Worm (Caenorhabditis elegans): Measurements from ENCODE around the gene clec-55.

Gene clec-55

ce11 chrV:14464368-14464767, 14.7 kb upstream of the clec-55 start, which contains the start of gene F08H9.4:
Gene F08H9.4 (minus strand): TSS chrV:14464428.
- TF ChIP-seq unc-55 (GFP tag; optimal IDR thresholded peaks at IDR 0.05) (peak; percentile 20), zag-1 (tag; optimal IDR thresholded peaks at IDR 0.05) (no peak), F13H6.1 (tag; optimal IDR thresholded peaks at IDR 0.05) (no peak), dmd-4 (tag; optimal IDR thresholded peaks at IDR 0.05) (no peak), nhr-129 (tag; optimal IDR thresholded peaks at IDR 0.05) (peak; percentile 0), R02D3.7 (tag; optimal IDR thresholded peaks at IDR 0.05) (no peak), ztf-11 (tag; optimal IDR thresholded peaks at IDR 0.05) (no peak), nhr-237 (tag; optimal IDR thresholded peaks at IDR 0.05) (no peak), mab-5 (tag; optimal IDR thresholded peaks at IDR 0.05) (no peak), alr-1 (tag; optimal IDR thresholded peaks at IDR 0.05) (no peak), elt-1 (tag; optimal IDR thresholded peaks at IDR 0.05) (no peak), ceh-16 (tag; optimal IDR thresholded peaks at IDR 0.05) (no peak), sma-3 (GFP tag; optimal IDR thresholded peaks at IDR 0.05) (no peak), C34F6.9 (tag; optimal IDR thresholded peaks at IDR 0.05) (peak; percentile 45), aly-2 (tag; optimal IDR thresholded peaks at IDR 0.05) (no peak), nhr-23 (tag; optimal IDR thresholded peaks at IDR 0.05) (no peak)

- TF ChIP-seq sem-4 (tag; optimal IDR thresholded peaks at IDR 0.05) = no peak
- TF ChIP-seq nhr-129 (tag; optimal IDR thresholded peaks at IDR 0.05) = peak; percentile 16
- TF ChIP-seq nhr-21 (tag; optimal IDR thresholded peaks at IDR 0.05) = peak; percentile 59
- no peak for TF ChIP-seq ceh-82 (tag; optimal IDR thresholded peaks at IDR 0.05)
- peak; percentile 3 for TF ChIP-seq F13H6.1 (tag; optimal IDR thresholded peaks at IDR 0.05)
- no peak for TF ChIP-seq nhr-6 (tag; optimal IDR thresholded peaks at IDR 0.05)
- TF ChIP-seq unc-55 (GFP tag; optimal IDR thresholded peaks at IDR 0.05) = no peak
- TF ChIP-seq nhr-25 (tag; optimal IDR thresholded peaks at IDR 0.05) = no peak
- no peak for TF ChIP-seq mbf-1 (tag; optimal IDR thresholded peaks at IDR 0.05)
- TF ChIP-seq nhr-77 (tag; optimal IDR thresholded peaks at IDR 0.05) = no peak
- TF ChIP-seq lsy-2 (tag; optimal IDR thresholded peaks at IDR 0.05) = no peak
- TF ChIP-seq R02D3.7 (tag; optimal IDR thresholded peaks at IDR 0.05) = no peak
- peak; percentile 5 for TF ChIP-seq C34F6.9 (tag; optimal IDR thresholded peaks at IDR 0.05)
- no peak for TF ChIP-seq unc-62 (GFP tag; optimal IDR thresholded peaks at IDR 0.05)
- peak; percentile 19 for TF ChIP-seq lin-13 (GFP tag; optimal IDR thresholded peaks at IDR 0.05)
- TF ChIP-seq alr-1 (tag; optimal IDR thresholded peaks at IDR 0.05) = no peak
- TF ChIP-seq snpc-4 (tag; optimal IDR thresholded peaks at IDR 0.05) = peak; percentile 96
- TF ChIP-seq nhr-23 (tag; optimal IDR thresholded peaks at IDR 0.05) = no peak
- TF ChIP-seq crh-2 (tag; optimal IDR thresholded peaks at IDR 0.05) = peak; percentile 40
- TF ChIP-seq Y55F3AM.14 (GFP tag; optimal IDR thresholded peaks at IDR 0.05) = no peak
- peak; percentile 20 for TF ChIP-seq egl-27 (tag; optimal IDR thresholded peaks at IDR 0.05)
- TF ChIP-seq ceh-16 (tag; optimal IDR thresholded peaks at IDR 0.05) = peak; percentile 51
- no peak for TF ChIP-seq elt-1 (tag; optimal IDR thresholded peaks at IDR 0.05)
- TF ChIP-seq mab-5 (tag; optimal IDR thresholded peaks at IDR 0.05) = no peak
- TF ChIP-seq nhr-237 (tag; optimal IDR thresholded peaks at IDR 0.05) = no peak
- no peak for TF ChIP-seq skn-1 (tag; optimal IDR thresholded peaks at IDR 0.05)
- TF ChIP-seq lin-39 (tag; optimal IDR thresholded peaks at IDR 0.05) = no peak
- no peak for TF ChIP-seq elt-3 (tag; optimal IDR thresholded peaks at IDR 0.05)
- TF ChIP-seq blmp-1 (tag; optimal IDR thresholded peaks at IDR 0.05; ENCODE audit: insufficient read depth) = no peak
- TF ChIP-seq sma-3 (GFP tag; optimal IDR thresholded peaks at IDR 0.05) = peak; percentile 70
- TF ChIP-seq sma-9 (GFP tag; optimal IDR thresholded peaks at IDR 0.05) = peak; percentile 73
- no peak for TF ChIP-seq sma-9 (tag; optimal IDR thresholded peaks at IDR 0.05)
- no peak for TF ChIP-seq ztf-1 (GFP tag; conservative IDR thresholded peaks at IDR 0.05)
- peak; percentile 7 for TF ChIP-seq ama-1 (optimal IDR thresholded peaks at IDR 0.05)
- peak; percentile 13 for TF ChIP-seq fos-1 (tag; optimal IDR thresholded peaks at IDR 0.05)
- TF ChIP-seq zag-1 (tag; optimal IDR thresholded peaks at IDR 0.05) = peak; percentile 16
- no peak for TF ChIP-seq peb-1 (tag; optimal IDR thresholded peaks at IDR 0.05)
- TF ChIP-seq nhr-11 (tag; optimal IDR thresholded peaks at IDR 0.05) = no peak
Measured at ce11 chrV:14468196-14468874, 10.7 kb upstream of the clec-55 start, which contains the start of gene srz-97. Gene srz-97 (minus strand): TSS chrV:14468246.

- TF ChIP-seq nhr-23 (tag; optimal IDR thresholded peaks at IDR 0.05) (no peak), nhr-25 (tag; optimal IDR thresholded peaks at IDR 0.05) (no peak)
Measured at ce11 chrV:14468931-14469330, 10.1 kb upstream of the clec-55 start, which contains the start of gene clec-57. Gene clec-57 (plus strand): TSS chrV:14469231.
